Worm (Caenorhabditis elegans): ENCODE data around the gene T04A6.3.

ce11 chrIII:7643902-7644641 is 35.9 kb upstream of the T04A6.3 start:
- no peak for TF ChIP-seq elt-1 (tag; optimal IDR thresholded peaks at IDR 0.05)
- TF ChIP-seq nhr-23 (tag; optimal IDR thresholded peaks at IDR 0.05), result peak; percentile 28
- TF ChIP-seq skn-1 (tag; optimal IDR thresholded peaks at IDR 0.05), result peak; percentile 77
- TF ChIP-seq sea-2 (GFP tag; optimal IDR thresholded peaks at IDR 0.05), result no peak
- TF ChIP-seq mdl-1 (tag; optimal IDR thresholded peaks at IDR 0.05), result peak; percentile 34
- TF ChIP-seq unc-39 (tag; optimal IDR thresholded peaks at IDR 0.05), result no peak
- no peak for TF ChIP-seq ceh-82 (tag; optimal IDR thresholded peaks at IDR 0.05)
- no peak for TF ChIP-seq ztf-11 (tag; optimal IDR thresholded peaks at IDR 0.05)
- no peak for TF ChIP-seq fos-1 (tag; optimal IDR thresholded peaks at IDR 0.05)
